Worm (Caenorhabditis elegans): ENCODE measurements around the gene unc-39.

The unc-39 gene

DNA sequence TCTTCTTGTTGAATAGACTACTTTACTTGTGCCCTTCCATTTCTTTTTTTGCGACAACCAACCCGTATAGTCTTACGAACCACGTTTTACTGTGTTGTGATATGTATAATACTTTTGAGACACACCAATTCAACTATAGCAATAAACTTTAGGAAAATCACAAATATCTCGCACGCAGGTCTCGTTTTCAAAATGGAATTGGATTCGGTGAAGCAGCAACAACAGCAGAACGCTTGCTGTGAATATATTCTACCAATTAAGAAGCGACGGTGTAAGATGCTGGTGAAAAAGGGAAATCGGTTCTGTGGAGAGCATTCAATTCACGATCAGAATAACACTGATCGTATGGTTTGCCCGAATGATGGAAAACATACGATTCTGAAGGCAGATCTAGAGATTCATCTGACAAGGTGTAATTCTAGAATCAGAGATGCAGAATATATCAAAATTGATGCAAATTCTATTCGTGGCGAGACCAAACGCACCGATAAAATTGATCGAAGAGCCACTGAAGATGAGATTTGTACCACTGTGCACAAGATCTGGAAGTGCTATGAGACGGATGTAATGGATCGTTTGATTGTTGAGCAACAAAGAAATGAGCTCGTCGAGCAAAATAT lies 18.5 kb upstream of the unc-39 start, which contains the start of gene Y49A3A.3 (continued):
- TF ChIP-seq F57C9.4 (tag; optimal IDR thresholded peaks at IDR 0.05) (peak; percentile 60), nhr-80 (tag; optimal IDR thresholded peaks at IDR 0.05) (peak; percentile 25), somi-1 (GFP tag; optimal IDR thresholded peaks at IDR 0.05) (no peak), madf-6 (GFP tag; IDR thresholded peaks at IDR 0.05) (peak; percentile 56), ztf-22 (GFP tag; optimal IDR thresholded peaks at IDR 0.05) (peak; percentile 16), egrh-3 (GFP tag; IDR thresholded peaks at IDR 0.05) (no peak), tbp1 (GFP tag; optimal IDR thresholded peaks at IDR 0.05) (peak; percentile 54), B0336.3 (GFP tag; IDR thresholded peaks at IDR 0.05) (peak; percentile 94), gei-17 (GFP tag; optimal IDR thresholded peaks at IDR 0.05) (peak; percentile 24), lin-35 (GFP tag; optimal IDR thresholded peaks at IDR 0.05) (peak in 1 of 3 experiments; percentile 23), C06A6.2 (GFP tag; conservative IDR thresholded peaks at IDR 0.05) (0 out of 2 replicates have a peak, but pooled peaks have one; percentile 13), B0035.1 (tag; optimal IDR thresholded peaks at IDR 0.05) (peak; percentile 65), ekl-4 (GFP tag; IDR thresholded peaks at IDR 0.05) (peak; percentile 90), mes-4 (tag; optimal IDR thresholded peaks at IDR 0.05) (no peak), lin-54 (GFP tag; optimal IDR thresholded peaks at IDR 0.05) (peak; percentile 43), ama-1 (optimal IDR thresholded peaks at IDR 0.05) (peak; percentile 76), ama-1 (GFP tag; optimal IDR thresholded peaks at IDR 0.05) (peak in 1 of 2 experiments; percentile 80), nfyb-1 (GFP tag; IDR thresholded peaks at IDR 0.05) (peak; percentile 78), rcor-1 (GFP tag; IDR thresholded peaks at IDR 0.05) (no peak), hmg-20 (GFP tag; IDR thresholded peaks at IDR 0.05) (no peak), K12H6.12 (tag; optimal IDR thresholded peaks at IDR 0.05) (no peak), ceh-100 (GFP tag; IDR thresholded peaks at IDR 0.05) (peak; percentile 66), hmg-1.2 (GFP tag; IDR thresholded peaks at IDR 0.05) (peak; percentile 23; the same call in 1 of the 2 replicates), cebp-2 (GFP tag; IDR thresholded peaks at IDR 0.05) (0 out of 2 replicates have a peak, but pooled peaks have one; percentile 60), ceh-79 (tag; optimal IDR thresholded peaks at IDR 0.05) (peak; percentile 89), mel-28 (tag; optimal IDR thresholded peaks at IDR 0.05; ENCODE audit: borderline replicate concordance) (peak; percentile 46), dpff-1 (tag; optimal IDR thresholded peaks at IDR 0.05) (peak; percentile 43), attf-5 (GFP tag; optimal IDR thresholded peaks at IDR 0.05) (peak; percentile 43), attf-3 (GFP tag; conservative IDR thresholded peaks at IDR 0.05) (no peak), ztf-28 (GFP tag; IDR thresholded peaks at IDR 0.05) (no peak), aptf-3 (GFP tag; IDR thresholded peaks at IDR 0.05) (no peak), zfh-2 (GFP tag; conservative IDR thresholded peaks at IDR 0.05) (no peak), ceh-58 (GFP tag; IDR thresholded peaks at IDR 0.05) (no peak), mcd-1 (GFP tag; IDR thresholded peaks at IDR 0.05) (peak; percentile 49), snpc-1.1 (tag; optimal IDR thresholded peaks at IDR 0.05; ENCODE audit: insufficient read depth) (peak; percentile 15), tlf-1 (GFP tag; optimal IDR thresholded peaks at IDR 0.05) (peak; percentile 87), ztf-18 (tag; optimal IDR thresholded peaks at IDR 0.05) (peak; percentile 52), lin-40 (tag; optimal IDR thresholded peaks at IDR 0.05) (peak; percentile 82), hsf-1 (GFP tag; IDR thresholded peaks at IDR 0.05) (peak; percentile 17; the same call in 1 of the 2 replicates)

DNA sequence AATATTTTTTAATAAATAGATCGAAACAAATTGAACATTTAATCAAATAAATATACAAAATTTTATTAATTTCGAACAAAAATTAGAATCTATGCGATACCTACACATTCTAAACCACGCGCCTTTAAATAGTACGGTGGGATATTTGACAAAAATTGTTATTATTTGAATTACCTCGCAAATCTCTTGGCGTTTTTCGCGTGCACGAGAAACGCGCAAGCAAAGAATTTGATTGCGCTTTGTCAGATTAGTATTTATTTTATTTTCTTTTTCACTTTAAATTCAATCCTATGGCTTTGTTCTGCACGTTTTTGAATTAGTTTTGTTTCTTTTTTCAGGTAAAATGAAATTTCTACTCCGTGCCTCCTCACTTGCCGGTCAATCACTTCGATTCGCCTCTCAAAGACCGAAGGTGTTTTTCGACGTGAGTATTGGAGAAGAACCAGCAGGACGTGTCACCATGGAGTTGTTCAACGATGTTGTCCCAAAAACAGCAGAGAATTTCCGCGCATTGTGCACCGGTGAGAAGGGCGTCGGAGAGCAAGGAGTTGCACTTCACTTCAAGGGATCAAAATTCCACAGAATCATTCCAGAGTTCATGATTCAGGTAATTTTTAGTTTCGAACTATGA lies 17.0 kb upstream of the unc-39 start, which contains the start of gene cyn-1:
Gene cyn-1 (plus strand): TSS at position 339 of the 631 bp plus-strand sequence.
- TF ChIP-seq K12H6.12 (tag; optimal IDR thresholded peaks at IDR 0.05), result no peak
- TF ChIP-seq madf-10 (tag; optimal IDR thresholded peaks at IDR 0.05), result peak; percentile 51
- no peak for TF ChIP-seq ztf-28 (GFP tag; IDR thresholded peaks at IDR 0.05)
- peak; percentile 42 for TF ChIP-seq ztf-26 (tag; optimal IDR thresholded peaks at IDR 0.05)
- TF ChIP-seq snpc-1.1 (tag; optimal IDR thresholded peaks at IDR 0.05; ENCODE audit: insufficient read depth), result peak; percentile 43
- peak; percentile 81 for TF ChIP-seq lin-40 (tag; optimal IDR thresholded peaks at IDR 0.05)
- TF ChIP-seq sdz-38 (tag; optimal IDR thresholded peaks at IDR 0.05), result no peak
- no peak for TF ChIP-seq ccch-3 (GFP tag; optimal IDR thresholded peaks at IDR 0.05)
- peak; percentile 71 for TF ChIP-seq snpc-3.4 (tag; optimal IDR thresholded peaks at IDR 0.05)
- TF ChIP-seq K11D2.4 (GFP tag; IDR thresholded peaks at IDR 0.05), result peak; percentile 25; the same call in 1 of the 2 replicates
- peak; percentile 79 for TF ChIP-seq snpc-1.3 (tag; optimal IDR thresholded peaks at IDR 0.05; ENCODE audit: insufficient read depth)
- no peak for TF ChIP-seq akir-1 (GFP tag; optimal IDR thresholded peaks at IDR 0.05)
- peak; percentile 66 for TF ChIP-seq tbp1 (GFP tag; optimal IDR thresholded peaks at IDR 0.05)
- peak; percentile 53 for TF ChIP-seq rcor-1 (GFP tag; IDR thresholded peaks at IDR 0.05)
- TF ChIP-seq lin-35 (GFP tag; optimal IDR thresholded peaks at IDR 0.05), result peak; percentile 61 to 96 (median 74)
- peak; percentile 44; the same call in 1 of the 2 replicates for TF ChIP-seq ekl-4 (GFP tag; IDR thresholded peaks at IDR 0.05)

Data from whole organism, young adult.